Fruit fly (Drosophila melanogaster): ENCODE data around the gene ninaC.
A peak's percentile ranks its signal among the peaks of the same experiment; 100 is the strongest.

DNA sequence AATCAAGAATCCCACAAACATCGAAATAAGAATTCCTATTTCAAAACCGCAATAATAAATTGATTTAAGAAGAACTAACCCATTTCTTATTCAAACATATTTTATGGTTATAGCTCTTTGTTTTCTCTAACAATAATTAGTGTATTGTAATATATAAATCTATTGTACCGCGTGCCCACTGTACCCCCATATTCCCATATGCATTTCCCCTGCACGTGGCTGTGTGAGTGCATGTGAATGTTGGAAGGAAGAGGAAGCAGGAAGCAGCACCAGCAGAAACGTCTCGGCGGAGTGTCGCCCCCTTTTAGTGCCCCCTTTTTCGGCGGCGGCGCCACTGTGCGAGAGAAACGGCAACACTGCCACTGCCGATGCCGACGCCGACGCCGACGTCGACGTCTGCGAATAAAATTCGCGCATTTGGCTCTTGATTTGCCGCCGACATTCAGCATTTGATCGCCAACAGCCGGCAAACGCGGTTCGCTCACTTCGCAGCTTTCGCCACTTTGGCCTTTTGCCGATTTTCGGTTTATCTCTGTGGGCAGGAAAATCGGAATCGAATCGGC is 45.9 kb downstream of the ninaC start:
- TF ChIP-seq Dfd (GFP tag; optimal IDR thresholded peaks at IDR 0.05) (peak; percentile 49), br (GFP tag; optimal IDR thresholded peaks at IDR 0.05) (peak; percentile 86), sage (GFP tag; optimal IDR thresholded peaks at IDR 0.05) (peak; percentile 60), Myc (optimal IDR thresholded peaks at IDR 0.05) (peak; percentile 33), GATAd (GFP tag; optimal IDR thresholded peaks at IDR 0.05) (no peak), Dif (GFP tag; optimal IDR thresholded peaks at IDR 0.05; ENCODE audit: partially characterized antibody) (peak; percentile 76), jim (GFP tag; optimal IDR thresholded peaks at IDR 0.05) (peak; percentile 92), Sp1 (GFP tag; optimal IDR thresholded peaks at IDR 0.05) (peak; percentile 81), lola (GFP tag; optimal IDR thresholded peaks at IDR 0.05) (no peak), dmrt93B (GFP tag; optimal IDR thresholded peaks at IDR 0.05) (peak; percentile 42), CrebA (GFP tag; optimal IDR thresholded peaks at IDR 0.05; ENCODE audit: borderline replicate concordance) (peak; percentile 64), psq (GFP tag; optimal IDR thresholded peaks at IDR 0.05) (peak; percentile 65)
